Fruit fly (Drosophila melanogaster) whole organism, embryonic: ENCODE measurements around the gene CG6569.

ENCODE experiments used
- Asciz ChIP-seq: fragments of 200-800 bp; sonication (Bioruptor generic); optimal IDR thresholded peaks from 2 replicates; lab custom pipeline; 2017; ENCODE audit warnings: missing biosample characterization, mild to moderate bottlenecking, missing genetic modification characterization, missing genetic modification reagents
- Awh ChIP-seq: fragments of 200-800 bp; sonication (Bioruptor generic); IDR thresholded peaks from 2 replicates; pipeline ENCODE4, ENCODE4 v1.3.6; 2022; ENCODE audit warnings: missing biosample characterization, missing genetic modification characterization
- Bgb ChIP-seq: fragments of 200-800 bp; sonication (Bioruptor generic); IDR thresholded peaks from 2 replicates; pipeline ENCODE4 v1.3.6; 2022; ENCODE audit warnings: missing biosample characterization, missing genetic modification characterization; ENCODE audit not compliant: partially characterized antibody
- CG10321 ChIP-seq: fragments of 200-800 bp; sonication (Bioruptor generic); IDR thresholded peaks from 2 replicates; pipeline ENCODE4 v1.3.6; 2022; ENCODE audit warnings: missing biosample characterization, missing genetic modification characterization
- CG10959 ChIP-seq: fragments of 200-800 bp; sonication (Bioruptor generic); IDR thresholded peaks from 2 replicates; pipeline ENCODE4 v1.3.6; 2022; ENCODE audit warnings: missing biosample characterization, missing genetic modification characterization
- CG11456 ChIP-seq: fragments of 200-800 bp; sonication (Bioruptor generic); IDR thresholded peaks from 3 replicates; pipeline ENCODE4 v1.3.6; 2022; ENCODE audit warnings: missing biosample characterization, missing genetic modification characterization
- CG12769 ChIP-seq: fragments of 200-800 bp; sonication (Bioruptor generic); optimal IDR thresholded peaks from 2 replicates; lab custom pipeline; 2019; ENCODE audit warnings: missing biosample characterization, mild to moderate bottlenecking, missing genetic modification characterization, moderate library complexity
- CG13894 ChIP-seq: fragments of 200-800 bp; sonication (Bioruptor generic); optimal IDR thresholded peaks from 3 replicates; lab custom pipeline; 2018; ENCODE audit warnings: missing biosample characterization, mild to moderate bottlenecking, missing genetic modification characterization, moderate library complexity
- CG1529 ChIP-seq: fragments of 200-800 bp; sonication (Bioruptor generic); optimal IDR thresholded peaks from 3 replicates; lab custom pipeline; 2018; ENCODE audit warnings: missing biosample characterization, missing genetic modification characterization
- CG15479 ChIP-seq: fragments of 200-800 bp; sonication (Bioruptor generic); optimal IDR thresholded peaks from 3 replicates; lab custom pipeline; 2019; ENCODE audit warnings: missing biosample characterization, mild to moderate bottlenecking, missing genetic modification characterization, moderate library complexity
- CG15601 ChIP-seq: fragments of 200-800 bp; sonication (Bioruptor generic); optimal IDR thresholded peaks from 3 replicates; lab custom pipeline; 2019; ENCODE audit warnings: missing biosample characterization, mild to moderate bottlenecking, missing genetic modification characterization, moderate library complexity
- CG16863 ChIP-seq: fragments of 200-800 bp; sonication (Bioruptor generic); optimal IDR thresholded peaks from 3 replicates; lab custom pipeline; 2016; ENCODE audit warnings: missing biosample characterization, missing genetic modification characterization
- CG1792 ChIP-seq: fragments of 200-800 bp; sonication (Bioruptor generic); optimal IDR thresholded peaks from 2 replicates; lab custom pipeline; 2016; ENCODE audit warnings: missing biosample characterization, missing genetic modification characterization
- CG18476 ChIP-seq: fragments of 200-800 bp; sonication (Bioruptor generic); optimal IDR thresholded peaks from 2 replicates; lab custom pipeline; 2016; ENCODE audit warnings: missing biosample characterization, mild to moderate bottlenecking, missing genetic modification characterization
- CG2678 ChIP-seq: fragments of 200-800 bp; sonication (Bioruptor generic); optimal IDR thresholded peaks from 3 replicates; lab custom pipeline; 2019; ENCODE audit warnings: missing biosample characterization, mild to moderate bottlenecking, missing genetic modification characterization, moderate library complexity
- CG30403 ChIP-seq: fragments of 200-800 bp; sonication (Bioruptor generic); optimal IDR thresholded peaks from 3 replicates; lab custom pipeline; 2016; ENCODE audit warnings: missing biosample characterization, missing genetic modification characterization
- CG3847 ChIP-seq: fragments of 200-800 bp; sonication (Bioruptor generic); IDR thresholded peaks from 2 replicates; pipeline ENCODE4 v1.3.6; 2022; ENCODE audit warnings: missing biosample characterization, missing genetic modification characterization
- CG6272 ChIP-seq: fragments of 200-800 bp; sonication (Bioruptor generic); IDR thresholded peaks from 2 replicates; pipeline ENCODE4 v1.3.6; 2022; ENCODE audit warnings: missing biosample characterization, missing genetic modification characterization
- CG7556 ChIP-seq: fragments of 200-800 bp; sonication (Bioruptor generic); optimal IDR thresholded peaks from 2 replicates; lab custom pipeline; 2017; ENCODE audit warnings: missing biosample characterization, mild to moderate bottlenecking, missing genetic modification characterization
- CG7928 ChIP-seq: fragments of 200-800 bp; sonication (Bioruptor generic); optimal IDR thresholded peaks from 2 replicates; lab custom pipeline; 2017; ENCODE audit warnings: missing biosample characterization, mild to moderate bottlenecking, missing genetic modification characterization
- CG8290 ChIP-seq, 3 experiments: fragments of 200-800 bp; sonication (Bioruptor generic); optimal IDR thresholded peaks; 2 replicates each; lab custom pipeline; 2016 to 2019; ENCODE audit warnings: missing biosample characterization in 3 of 3, missing genetic modification characterization in 3 of 3, mild to moderate bottlenecking in 2 of 3, moderate library complexity in 1 of 3
- CG8924 ChIP-seq: fragments of 200-800 bp; optimal IDR thresholded peaks from 3 replicates; lab custom pipeline; 2019; ENCODE audit warnings: missing biosample characterization, mild to moderate bottlenecking, missing genetic modification characterization, moderate library complexity
- CG8944 ChIP-seq: fragments of 200-800 bp; sonication (Bioruptor generic); optimal IDR thresholded peaks from 3 replicates; lab custom pipeline; 2016; ENCODE audit warnings: missing biosample characterization, missing genetic modification characterization
- CG9609 ChIP-seq: fragments of 200-800 bp; sonication (Bioruptor generic); optimal IDR thresholded peaks from 3 replicates; lab custom pipeline; 2016; ENCODE audit warnings: missing biosample characterization, missing genetic modification characterization
- Eip74EF ChIP-seq, 2 experiments: fragments of 200-800 bp in 1 of 2; fragments of >200 bp in 1 of 2; sonication (Bioruptor generic) in 1 of 2; optimal IDR thresholded peaks; 2 replicates each; lab custom pipeline; 2017 to 2019; ENCODE audit warnings: missing biosample characterization in 2 of 2, missing genetic modification characterization in 2 of 2, mild to moderate bottlenecking in 1 of 2, moderate library complexity in 1 of 2
- Ets65A ChIP-seq: fragments of 200-800 bp; sonication (Bioruptor generic); peaks from one replicate; lab custom pipeline; 2016; ENCODE audit warnings: missing biosample characterization, missing genetic modification characterization
- H15 ChIP-seq: fragments of 200-800 bp; sonication (Bioruptor generic); IDR thresholded peaks from 3 replicates; pipeline ENCODE4 v1.3.6; 2022; ENCODE audit warnings: missing biosample characterization, missing genetic modification characterization
- H2.0 ChIP-seq: fragments of 200-800 bp; sonication (Bioruptor generic); IDR thresholded peaks from 2 replicates; pipeline ENCODE4 v1.3.6; 2022; ENCODE audit warnings: missing biosample characterization, missing genetic modification characterization
- HLH4C ChIP-seq: fragments of 200-800 bp; sonication (Bioruptor generic); IDR thresholded peaks from 3 replicates; pipeline ENCODE4 v1.3.6; 2022; ENCODE audit warnings: missing biosample characterization, missing genetic modification characterization; ENCODE audit not compliant: partially characterized antibody
- Hand ChIP-seq: fragments of 200-800 bp; sonication (Bioruptor generic); optimal IDR thresholded peaks from 2 replicates; lab custom pipeline; 2017; ENCODE audit warnings: mild to moderate bottlenecking, missing biosample characterization, missing genetic modification reagents, missing genetic modification characterization
- Hsf ChIP-seq: fragments of 200-800 bp; sonication (Bioruptor generic); optimal IDR thresholded peaks from 3 replicates; lab custom pipeline; 2016; ENCODE audit warnings: missing biosample characterization, missing genetic modification characterization
- Rfx ChIP-seq: fragments of 200-800 bp; sonication (Bioruptor generic); IDR thresholded peaks from 2 replicates; pipeline ENCODE4 v1.3.6; 2022; ENCODE audit warnings: missing biosample characterization, missing genetic modification characterization
- Rx ChIP-seq: fragments of 200-800 bp; sonication (Bioruptor generic); IDR thresholded peaks from 2 replicates; pipeline ENCODE4 v1.3.6; 2022; ENCODE audit warnings: missing biosample characterization, missing genetic modification characterization
- ac ChIP-seq: fragments of 200-800 bp; sonication (Bioruptor generic); optimal IDR thresholded peaks from 3 replicates; lab custom pipeline; 2017; ENCODE audit warnings: missing biosample characterization, mild to moderate bottlenecking, missing genetic modification characterization
- aop ChIP-seq: fragments of 200-800 bp; sonication (Bioruptor generic); IDR thresholded peaks from 2 replicates; pipeline ENCODE4 v1.3.6; 2022; ENCODE audit warnings: missing biosample characterization, missing genetic modification characterization
- dimm ChIP-seq: fragments of 200-800 bp; sonication (Bioruptor generic); IDR thresholded peaks from 2 replicates; pipeline ENCODE4 v1.3.6; 2022; ENCODE audit warnings: missing biosample characterization, missing genetic modification characterization
- fu2 ChIP-seq: fragments of 200-800 bp; sonication (Bioruptor generic); optimal IDR thresholded peaks from 2 replicates; lab custom pipeline; 2016; ENCODE audit warnings: missing biosample characterization, missing genetic modification characterization
- gro ChIP-seq: fragments of 200-800 bp; sonication (Bioruptor generic); optimal IDR thresholded peaks from 2 replicates; lab custom pipeline; 2016; ENCODE audit warnings: missing biosample characterization, missing genetic modification characterization
- gsb-n ChIP-seq: fragments of 200-800 bp; sonication (Bioruptor generic); optimal IDR thresholded peaks from 3 replicates; lab custom pipeline; 2018; ENCODE audit warnings: missing biosample characterization, mild to moderate bottlenecking, missing genetic modification characterization
- hb ChIP-seq: fragments of 200-800 bp; sonication (Bioruptor generic); IDR thresholded peaks from 3 replicates; pipeline ENCODE4 v1.3.6; 2022; ENCODE audit warnings: missing biosample characterization, missing genetic modification characterization; ENCODE audit not compliant: partially characterized antibody
- ken ChIP-seq: fragments of 200-800 bp; sonication (Bioruptor generic); IDR thresholded peaks from 3 replicates; pipeline ENCODE4 v1.3.6; 2022; ENCODE audit warnings: missing biosample characterization, missing genetic modification characterization
- lbe ChIP-seq: fragments of 200-800 bp; sonication (Bioruptor generic); optimal IDR thresholded peaks from 2 replicates; lab custom pipeline; 2016; ENCODE audit warnings: missing biosample characterization, mild to moderate bottlenecking, missing genetic modification characterization
- odd ChIP-seq: fragments of 200-800 bp; sonication (Bioruptor generic); optimal IDR thresholded peaks from 2 replicates; lab custom pipeline; 2017; ENCODE audit warnings: missing biosample characterization, mild to moderate bottlenecking, missing genetic modification characterization
- phol ChIP-seq: fragments of 200-800 bp; sonication (Bioruptor generic); optimal IDR thresholded peaks from 3 replicates; lab custom pipeline; 2018; ENCODE audit warnings: missing biosample characterization, mild to moderate bottlenecking, missing genetic modification characterization, moderate library complexity
- scrt ChIP-seq: fragments of 200-800 bp; sonication (Bioruptor generic); optimal IDR thresholded peaks from 2 replicates; lab custom pipeline; 2018; ENCODE audit warnings: missing biosample characterization, mild to moderate bottlenecking, missing genetic modification characterization, moderate library complexity
- sens ChIP-seq: fragments of 200-800 bp; sonication (Bioruptor generic); peaks from one replicate; lab custom pipeline; 2016; ENCODE audit warnings: missing biosample characterization, missing genetic modification characterization
- sisA ChIP-seq: fragments of 200-800 bp; sonication (Bioruptor generic); IDR thresholded peaks from 2 replicates; pipeline ENCODE4 v1.3.6; 2022; ENCODE audit warnings: missing biosample characterization, missing genetic modification characterization
- unpg ChIP-seq: fragments of 200-800 bp; sonication (Bioruptor generic); optimal IDR thresholded peaks from 3 replicates; lab custom pipeline; 2018; ENCODE audit warnings: missing biosample characterization, mild to moderate bottlenecking, missing genetic modification characterization, moderate library complexity
- zen2 ChIP-seq: fragments of 200-800 bp; sonication (Bioruptor generic); IDR thresholded peaks from 3 replicates; pipeline ENCODE4 v1.3.6; 2022; ENCODE audit warnings: missing biosample characterization, missing genetic modification characterization; ENCODE audit not compliant: partially characterized antibody

The CG6569 gene

dm6 chr3R:21834234-21835070, 33.3 kb downstream of the CG6569 start (continued):
- peak; percentile 3 for TF ChIP-seq CG1529 (GFP tag; lab: Kevin White, UChicago)
- peak; percentile 45 for TF ChIP-seq CG7556
- TF ChIP-seq CG8944: no peak
- no peak for TF ChIP-seq zen2 (GFP tag; lab: Robert Waterston, UW)
- TF ChIP-seq ken (GFP tag; lab: Robert Waterston, UW): no peak
- no peak for TF ChIP-seq ac (GFP tag; lab: Kevin White, UChicago)
- no peak for TF ChIP-seq CG11456 (GFP tag; lab: Robert Waterston, UW)
- 0 out of 2 replicates have a peak, but pooled peaks have one; percentile 16 for TF ChIP-seq Rx (GFP tag; lab: Robert Waterston, UW)
- TF ChIP-seq Hsf: peak; percentile 20
- peak; percentile 70 for TF ChIP-seq unpg
- no peak for TF ChIP-seq sens (GFP tag; lab: Kevin White, UChicago)
- no peak for TF ChIP-seq gro
- TF ChIP-seq aop (GFP tag; lab: Robert Waterston, UW): no peak
- TF ChIP-seq CG16863: no peak
- no peak for TF ChIP-seq hb (GFP tag; lab: Robert Waterston, UW)
- TF ChIP-seq CG10321: no peak
- TF ChIP-seq CG1792 (GFP tag; lab: Kevin White, UChicago): no peak
- no peak for TF ChIP-seq CG9609
- TF ChIP-seq fu2: no peak
- TF ChIP-seq H15 (GFP tag; lab: Robert Waterston, UW): 0 out of 3 replicates have a peak, but pooled peaks have one; percentile 46
- no peak for TF ChIP-seq CG10959 (GFP tag; lab: Robert Waterston, UW)
- TF ChIP-seq H2.0 (GFP tag; lab: Robert Waterston, UW): no peak
- no peak for TF ChIP-seq CG6272
- TF ChIP-seq CG15601 (tag; lab: Kevin White, UChicago): peak; percentile 29
- peak in 1 of 2 experiments; percentile 19 for TF ChIP-seq Eip74EF (GFP tag; optimal IDR thresholded peaks at IDR 0.05; lab: Kevin White, UChicago)
- no peak for TF ChIP-seq CG8290 (GFP tag; optimal IDR thresholded peaks at IDR 0.05; lab: Kevin White, UChicago)
- no peak for TF ChIP-seq CG8290 (tag; optimal IDR thresholded peaks at IDR 0.05; lab: Kevin White, UChicago)
- TF ChIP-seq sisA: peak; percentile 19; the same call in 1 of the 2 replicates
- TF ChIP-seq CG8924 (tag; lab: Kevin White, UChicago): peak; percentile 14
- TF ChIP-seq lbe (GFP tag; lab: Kevin White, UChicago): no peak
- peak; percentile 1 for TF ChIP-seq Asciz (GFP tag; lab: Kevin White, UChicago)
- peak; percentile 25 for TF ChIP-seq phol (tag; lab: Kevin White, UChicago)
- TF ChIP-seq Rfx: no peak
- peak; percentile 17 for TF ChIP-seq CG12769 (tag; lab: Kevin White, UChicago)
- TF ChIP-seq Bgb (GFP tag; lab: Robert Waterston, UW): no peak
- no peak for TF ChIP-seq Ets65A (GFP tag; lab: Kevin White, UChicago)
- peak; percentile 7 for TF ChIP-seq CG2678
- no peak for TF ChIP-seq CG3847 (GFP tag; lab: Robert Waterston, UW)
- TF ChIP-seq dimm (GFP tag; lab: Robert Waterston, UW): 0 out of 2 replicates have a peak, but pooled peaks have one; percentile 35
- TF ChIP-seq CG30403 (GFP tag; lab: Kevin White, UChicago): peak; percentile 5
- no peak for TF ChIP-seq Hand (GFP tag; lab: Kevin White, UChicago)
- TF ChIP-seq Awh (GFP tag; lab: Robert Waterston, UW): peak; percentile 49; the same call in 1 of the 2 replicates
- no peak for TF ChIP-seq scrt (GFP tag; lab: Kevin White, UChicago)
- TF ChIP-seq CG18476 (GFP tag; lab: Kevin White, UChicago): no peak
- TF ChIP-seq HLH4C (GFP tag; lab: Robert Waterston, UW): no peak
- TF ChIP-seq CG15479 (GFP tag; lab: Kevin White, UChicago): no peak
- peak; percentile 64 for TF ChIP-seq gsb-n (tag; lab: Kevin White, UChicago)
- TF ChIP-seq CG7928 (GFP tag; lab: Kevin White, UChicago): no peak
- TF ChIP-seq odd (GFP tag; lab: Kevin White, UChicago): peak; percentile 40
- TF ChIP-seq CG13894 (tag; lab: Kevin White, UChicago): no peak
